Fruit fly (Drosophila melanogaster) whole organism, pupa: ENCODE results near the gene COX5A.

ENCODE experiments used
- CG12605 ChIP-seq: fragments of 200-800 bp; sonication (Bioruptor generic); IDR thresholded peaks from 2 replicates; pipeline ENCODE4 v1.3.6; 2022; ENCODE audit warnings: missing biosample characterization, missing genetic modification characterization
- CG15710 ChIP-seq: fragments of 200-800 bp; sonication (Bioruptor generic); optimal IDR thresholded peaks from 2 replicates; lab custom pipeline; 2018; ENCODE audit warnings: missing biosample characterization, mild to moderate bottlenecking, missing genetic modification characterization, moderate library complexity
- CG17806 ChIP-seq: fragments of 200-800 bp; sonication (Bioruptor generic); optimal IDR thresholded peaks from 2 replicates; lab custom pipeline; 2018; ENCODE audit warnings: missing biosample characterization, mild to moderate bottlenecking, missing genetic modification characterization, moderate library complexity
- EcR ChIP-seq: fragments of 200-800 bp; sonication (Bioruptor generic); optimal IDR thresholded peaks from 3 replicates; lab custom pipeline; 2019; ENCODE audit warnings: missing biosample characterization, missing genetic modification characterization, mild to moderate bottlenecking, moderate library complexity, missing genetic modification reagents
- Snoo ChIP-seq: fragments of 200-800 bp; sonication (Bioruptor generic); optimal IDR thresholded peaks from 3 replicates; lab custom pipeline; 2017; ENCODE audit warnings: missing biosample characterization, mild to moderate bottlenecking, missing genetic modification characterization, inconsistent platforms

DNA sequence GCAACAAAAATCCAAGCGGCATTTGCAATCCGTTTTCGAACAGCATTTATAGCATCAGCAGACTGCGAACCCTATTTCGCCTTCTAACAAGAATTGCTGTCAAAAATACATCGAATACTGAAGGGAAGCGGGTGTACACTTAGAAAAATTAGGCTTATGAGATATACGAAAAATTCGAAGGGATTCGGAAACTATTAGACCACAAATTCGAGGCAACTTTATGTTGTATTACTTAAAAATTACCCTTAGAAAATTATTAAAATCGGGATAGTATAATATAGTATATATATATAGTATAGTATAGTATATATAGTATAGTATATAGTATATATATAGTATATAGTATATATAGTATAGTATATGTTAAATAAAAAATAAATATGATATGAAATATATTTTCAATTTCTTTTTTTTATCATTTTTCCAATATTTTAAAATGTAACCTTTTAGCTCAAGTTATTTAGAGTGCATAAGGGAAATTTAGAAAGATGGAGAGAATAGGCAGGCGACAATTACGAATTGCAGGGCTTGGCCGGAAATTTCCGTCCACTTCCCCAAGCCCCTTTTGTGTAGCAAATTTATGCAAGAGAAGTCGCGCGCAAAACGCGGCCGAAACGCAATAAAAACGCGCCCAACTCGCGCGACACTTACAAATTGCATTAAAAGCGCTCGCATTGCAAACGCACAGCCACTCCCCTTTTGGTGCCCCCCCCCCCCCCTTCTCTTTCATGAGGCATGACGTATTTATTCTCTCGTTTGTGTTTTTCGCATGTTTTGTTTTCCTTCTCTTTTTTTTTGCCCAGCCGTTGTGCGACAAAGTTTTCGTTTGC, 11.8 kb downstream of the COX5A start:
- TF ChIP-seq CG17806 (tag; lab: Kevin White, UChicago) (no peak), EcR (GFP tag; lab: Kevin White, UChicago) (no peak), Snoo (tag; lab: Kevin White, UChicago) (no peak), CG15710 (no peak), CG12605 (GFP tag; lab: Robert Waterston, UW) (peak; percentile 22; the same call in 1 of the 2 replicates)
